Worm (Caenorhabditis elegans) whole organism, midembryonic: ENCODE data around the gene drd-50.

Experiments
- flt-1 ChIP-seq: fragments of 200-800 bp; sonication (Bioruptor generic); IDR thresholded peaks from 2 replicates; pipeline ENCODE4 v1.3.6; 2022; ENCODE audit warnings: missing genetic modification characterization, missing compliant biosample characterization
- klf-2 ChIP-seq: fragments of 200-800 bp; sonication (Bioruptor generic); conservative IDR thresholded peaks from 2 replicates; pipeline ENCODE4 v1.3.6; 2022; ENCODE audit warnings: missing genetic modification reagents, missing genetic modification characterization, missing compliant biosample characterization
- med-1 ChIP-seq: sonication (generic microtip); optimal IDR thresholded peaks from 2 replicates; lab custom pipeline; 2017; ENCODE audit warnings: missing genetic modification characterization, mild to moderate bottlenecking, missing compliant biosample characterization, antibody characterized with exemption, missing genetic modification reagents; ENCODE audit not compliant: insufficient read depth
- tab-1 ChIP-seq: fragments of 200-800 bp; sonication (Bioruptor generic); IDR thresholded peaks from 2 replicates; pipeline ENCODE4 v1.3.6; 2022; ENCODE audit warnings: missing genetic modification characterization, missing compliant biosample characterization
- ztf-23 ChIP-seq: fragments of 200-800 bp; sonication (Bioruptor generic); IDR thresholded peaks from 2 replicates; pipeline ENCODE4 v1.3.6; 2022; ENCODE audit warnings: missing genetic modification reagents, missing genetic modification characterization, missing compliant biosample characterization

DNA sequence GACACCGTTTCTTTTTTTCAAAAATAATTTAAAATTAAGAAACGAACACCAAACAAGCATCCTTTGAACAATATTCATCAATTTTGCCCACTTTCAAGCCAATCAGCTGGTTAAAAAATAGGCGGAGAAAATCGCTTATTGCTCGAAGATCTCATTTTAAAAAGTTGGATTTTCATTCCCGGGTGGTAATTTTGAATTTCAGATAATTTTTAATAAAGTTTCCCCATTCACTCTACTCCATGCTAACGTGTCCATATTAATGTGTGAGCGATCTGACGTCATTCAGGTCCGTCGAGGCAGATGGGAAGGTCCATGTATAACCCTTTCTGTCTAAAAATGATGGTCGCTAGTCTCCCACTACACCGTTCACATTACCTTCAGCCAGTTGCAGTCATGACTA lies 49.1 kb upstream of the drd-50 start, which contains the start of gene fbxb-55:
- TF ChIP-seq tab-1: no peak
- no peak for TF ChIP-seq flt-1 (GFP tag; lab: Robert Waterston, UW)
- no peak for TF ChIP-seq klf-2 (GFP tag; lab: Robert Waterston, UW)
- no peak for TF ChIP-seq med-1
- no peak for TF ChIP-seq ztf-23
